Comparison of ENCODE assay signal across 1 fruit fly cellular context in genomic region chr3R:10269921-10270431, dm6.
TF ChIP-seq lines count a peak whose summit lies in the region.

No protein-coding gene starts in this region.

TF ChIP-seq in whole organism, prepupa, 60 proteins besides CTCF, POLR2A, EP300 and RAD21 (continued from another document):
- TF ChIP-seq net (GFP tag; optimal IDR thresholded peaks at IDR 0.05; lab: Kevin White, UChicago) = no peak
- no peak for TF ChIP-seq Blimp-1 (GFP tag; optimal IDR thresholded peaks at IDR 0.05; lab: Kevin White, UChicago)
- no peak for TF ChIP-seq cyc (GFP tag; optimal IDR thresholded peaks at IDR 0.05; lab: Kevin White, UChicago)
- peak; percentile 21 for TF ChIP-seq CG31627 (GFP tag; optimal IDR thresholded peaks at IDR 0.05; lab: Kevin White, UChicago)
- TF ChIP-seq CG3919 (GFP tag; optimal IDR thresholded peaks at IDR 0.05; lab: Kevin White, UChicago) = no peak
- no peak for TF ChIP-seq CG7368 (GFP tag; optimal IDR thresholded peaks at IDR 0.05; lab: Kevin White, UChicago)
- TF ChIP-seq CG11902 (GFP tag; optimal IDR thresholded peaks at IDR 0.05; lab: Kevin White, UChicago) = no peak
- no peak for TF ChIP-seq Smox (GFP tag; optimal IDR thresholded peaks at IDR 0.05; lab: Kevin White, UChicago)
- TF ChIP-seq Eip78C (GFP tag; lab: Kevin White, UChicago) = peak; percentile 74
- peak; percentile 40 for TF ChIP-seq CG10631 (GFP tag; optimal IDR thresholded peaks at IDR 0.05; lab: Kevin White, UChicago)
- no peak for TF ChIP-seq CG6808 (GFP tag; optimal IDR thresholded peaks at IDR 0.05; lab: Kevin White, UChicago)
- peak; percentile 15 for TF ChIP-seq Sox102F (GFP tag; optimal IDR thresholded peaks at IDR 0.05; lab: Kevin White, UChicago)
